Fruit fly (Drosophila melanogaster): Measurements from ENCODE around the gene Eogt.

dm6 chr2L:2348479-2348878 lies 32.4 kb upstream of the Eogt start:
- TF ChIP-seq CG4496 (GFP tag; IDR thresholded peaks at IDR 0.05): no peak
- TF ChIP-seq CG15710 (tag; optimal IDR thresholded peaks at IDR 0.05): no peak
- TF ChIP-seq Snoo (tag; optimal IDR thresholded peaks at IDR 0.05): no peak
- TF ChIP-seq CG10348 (GFP tag; IDR thresholded peaks at IDR 0.05): no peak
- no peak for TF ChIP-seq CG12605 (GFP tag; IDR thresholded peaks at IDR 0.05)

Measured in whole organism, pupa.